Fruit fly (Drosophila melanogaster): ENCODE results near the gene Kcmf1.

The Kcmf1 gene

DNA sequence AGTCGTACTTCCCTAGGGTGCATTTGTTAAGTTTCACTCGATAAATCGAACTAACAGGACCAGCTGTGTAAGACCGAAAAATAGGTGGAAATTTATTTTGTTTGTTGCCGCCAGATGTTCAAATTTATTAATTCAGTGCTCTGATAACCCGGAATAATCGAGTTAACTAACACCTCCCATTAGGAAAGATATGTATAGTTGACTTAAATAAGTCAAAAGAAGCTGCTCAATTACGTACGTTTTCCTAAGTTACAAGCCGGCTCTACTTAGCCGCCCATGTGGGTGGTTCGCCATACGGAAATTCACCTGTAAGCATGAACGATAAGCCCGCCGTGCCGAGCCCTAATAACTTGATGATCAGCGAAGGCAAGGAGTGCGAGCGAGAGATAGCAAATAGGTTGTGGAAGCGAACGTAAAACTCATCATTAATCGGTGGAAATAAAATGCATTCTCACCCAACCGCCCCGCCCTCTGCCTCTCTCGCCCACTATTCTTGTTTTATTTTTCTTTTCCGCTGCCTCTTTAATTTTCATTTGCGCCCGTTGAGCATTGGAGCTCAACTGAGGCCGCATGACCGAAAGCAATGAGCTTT lies 39.2 kb upstream of the Kcmf1 start (continued):
- TF ChIP-seq CG3995 (GFP tag; optimal IDR thresholded peaks at IDR 0.05) = peak; percentile 8
- TF ChIP-seq usp (GFP tag; optimal IDR thresholded peaks at IDR 0.05) = no peak
- TF ChIP-seq CG7556 (GFP tag; optimal IDR thresholded peaks at IDR 0.05) = peak; percentile 48
- no peak for TF ChIP-seq hbn (GFP tag; IDR thresholded peaks at IDR 0.05; ENCODE audit: partially characterized antibody)
- TF ChIP-seq CG7372 (GFP tag; IDR thresholded peaks at IDR 0.05) = no peak
- no peak for TF ChIP-seq CG17829 (tag; optimal IDR thresholded peaks at IDR 0.05)
- no peak for TF ChIP-seq dysf (GFP tag; IDR thresholded peaks at IDR 0.05)
- no peak for TF ChIP-seq HLHmδ (GFP tag; optimal IDR thresholded peaks at IDR 0.05)
- TF ChIP-seq CG3281 (GFP tag; optimal IDR thresholded peaks at IDR 0.05) = peak; percentile 58
- no peak for TF ChIP-seq chm (GFP tag; IDR thresholded peaks at IDR 0.05)
- TF ChIP-seq ttk (GFP tag; IDR thresholded peaks at IDR 0.05) = no peak
- TF ChIP-seq Ets97D (GFP tag; optimal IDR thresholded peaks at IDR 0.05) = peak; percentile 10
- no peak; the same call in 2 of the 3 replicates for TF ChIP-seq CG11093 (GFP tag; IDR thresholded peaks at IDR 0.05)
- no peak for TF ChIP-seq CG14667 (GFP tag; IDR thresholded peaks at IDR 0.05)
- no peak for TF ChIP-seq CG6683 (GFP tag; optimal IDR thresholded peaks at IDR 0.05)
- no peak for TF ChIP-seq sob (GFP tag; IDR thresholded peaks at IDR 0.05)
- no peak for TF ChIP-seq sr (GFP tag; IDR thresholded peaks at IDR 0.05)
- peak; percentile 35 for TF ChIP-seq lilli (GFP tag; optimal IDR thresholded peaks at IDR 0.05)
- no peak for TF ChIP-seq Taf1 (GFP tag; IDR thresholded peaks at IDR 0.05)
- peak; percentile 69 for TF ChIP-seq Sox100B (GFP tag; optimal IDR thresholded peaks at IDR 0.05)
- TF ChIP-seq prd (optimal IDR thresholded peaks at IDR 0.05) = no peak
- no peak for TF ChIP-seq prd (GFP tag; IDR thresholded peaks at IDR 0.05)
- no peak for TF ChIP-seq slp2 (GFP tag; optimal IDR thresholded peaks at IDR 0.05)
- TF ChIP-seq wek (GFP tag; optimal IDR thresholded peaks at IDR 0.05) = no peak
- no peak for TF ChIP-seq Mrtf (GFP tag; IDR thresholded peaks at IDR 0.05)
- TF ChIP-seq CG1024 (GFP tag; IDR thresholded peaks at IDR 0.05) = no peak
- TF ChIP-seq Poxn (GFP tag; IDR thresholded peaks at IDR 0.05) = no peak
- TF ChIP-seq cas (GFP tag; IDR thresholded peaks at IDR 0.05) = no peak
- TF ChIP-seq Chrac-16 (GFP tag; optimal IDR thresholded peaks at IDR 0.05) = peak; percentile 44
- TF ChIP-seq D19A (tag; optimal IDR thresholded peaks at IDR 0.05) = no peak
- TF ChIP-seq Bteb2 (GFP tag; optimal IDR thresholded peaks at IDR 0.05) = no peak
- no peak for TF ChIP-seq Fer3 (tag; optimal IDR thresholded peaks at IDR 0.05)
- TF ChIP-seq kni (GFP tag; optimal IDR thresholded peaks at IDR 0.05) = no peak
- TF ChIP-seq Hr3 (GFP tag; optimal IDR thresholded peaks at IDR 0.05) = peak; percentile 45
- no peak for TF ChIP-seq CG17385 (GFP tag; optimal IDR thresholded peaks at IDR 0.05)
- TF ChIP-seq fd64A (GFP tag; optimal IDR thresholded peaks at IDR 0.05) = no peak
- no peak for TF ChIP-seq Bgb (GFP tag; IDR thresholded peaks at IDR 0.05; ENCODE audit: partially characterized antibody)
- TF ChIP-seq CG18476 (GFP tag; optimal IDR thresholded peaks at IDR 0.05) = no peak
- TF ChIP-seq NC2α (GFP tag; optimal IDR thresholded peaks at IDR 0.05) = peak; percentile 43
- no peak for TF ChIP-seq seq (GFP tag; IDR thresholded peaks at IDR 0.05)
- TF ChIP-seq CG12942 (GFP tag; optimal IDR thresholded peaks at IDR 0.05) = no peak
- TF ChIP-seq CG2129 (GFP tag; IDR thresholded peaks at IDR 0.05; ENCODE audit: partially characterized antibody) = no peak
- TF ChIP-seq CG15011 (GFP tag; optimal IDR thresholded peaks at IDR 0.05) = no peak
- TF ChIP-seq CG12219 (GFP tag; optimal IDR thresholded peaks at IDR 0.05) = peak; percentile 27
- TF ChIP-seq CG9437 (GFP tag; optimal IDR thresholded peaks at IDR 0.05) = peak; percentile 58
- no peak for TF ChIP-seq Lpt (GFP tag; optimal IDR thresholded peaks at IDR 0.05)
- peak; percentile 32 for TF ChIP-seq CG1602 (GFP tag; optimal IDR thresholded peaks at IDR 0.05)
- no peak for TF ChIP-seq E2f2 (GFP tag; IDR thresholded peaks at IDR 0.05)
- TF ChIP-seq NK7.1 (GFP tag; optimal IDR thresholded peaks at IDR 0.05) = no peak
- peak; percentile 50 for TF ChIP-seq bab2 (GFP tag; optimal IDR thresholded peaks at IDR 0.05)
- no peak for TF ChIP-seq CG6854 (GFP tag; optimal IDR thresholded peaks at IDR 0.05)
- TF ChIP-seq Doc3 (GFP tag; IDR thresholded peaks at IDR 0.05; ENCODE audit: partially characterized antibody) = no peak
